Fruit fly (Drosophila melanogaster) whole organism, pupa: ENCODE measurements around the gene RpL26.

Source experiments
- CG10348 ChIP-seq: fragments of 200-800 bp; sonication (Bioruptor generic); IDR thresholded peaks from 2 replicates; pipeline ENCODE4 v1.3.6; 2022; ENCODE audit warnings: missing biosample characterization, missing genetic modification characterization
- CG12605 ChIP-seq: fragments of 200-800 bp; sonication (Bioruptor generic); IDR thresholded peaks from 2 replicates; pipeline ENCODE4 v1.3.6; 2022; ENCODE audit warnings: missing biosample characterization, missing genetic modification characterization
- CG14655 ChIP-seq: fragments of 200-800 bp; sonication (Bioruptor generic); optimal IDR thresholded peaks from 3 replicates; lab custom pipeline; 2017; ENCODE audit warnings: mild to moderate bottlenecking, missing biosample characterization, missing genetic modification reagents, missing genetic modification characterization
- CG15710 ChIP-seq: fragments of 200-800 bp; sonication (Bioruptor generic); optimal IDR thresholded peaks from 2 replicates; lab custom pipeline; 2018; ENCODE audit warnings: missing biosample characterization, mild to moderate bottlenecking, missing genetic modification characterization, moderate library complexity
- CG32121 ChIP-seq: fragments of 200-800 bp; sonication (Bioruptor generic); IDR thresholded peaks from 2 replicates; pipeline ENCODE4 v1.3.6; 2022; ENCODE audit warnings: missing biosample characterization, missing genetic modification characterization
- CG4496 ChIP-seq: fragments of 200-800 bp; sonication (Bioruptor generic); IDR thresholded peaks from 3 replicates; pipeline ENCODE4 v1.3.6; 2022; ENCODE audit warnings: missing biosample characterization, missing genetic modification characterization
- EcR ChIP-seq: fragments of 200-800 bp; sonication (Bioruptor generic); optimal IDR thresholded peaks from 3 replicates; lab custom pipeline; 2019; ENCODE audit warnings: missing biosample characterization, missing genetic modification characterization, mild to moderate bottlenecking, moderate library complexity, missing genetic modification reagents
- Pif1A ChIP-seq: fragments of 200-800 bp; sonication (Bioruptor generic); optimal IDR thresholded peaks from 3 replicates; lab custom pipeline; 2016; ENCODE audit warnings: missing biosample characterization, missing genetic modification characterization
- Pif1B ChIP-seq: fragments of 200-800 bp; sonication (Bioruptor generic); optimal IDR thresholded peaks from 3 replicates; lab custom pipeline; 2016; ENCODE audit warnings: missing biosample characterization, missing genetic modification characterization
- Snoo ChIP-seq: fragments of 200-800 bp; sonication (Bioruptor generic); optimal IDR thresholded peaks from 3 replicates; lab custom pipeline; 2017; ENCODE audit warnings: missing biosample characterization, mild to moderate bottlenecking, missing genetic modification characterization, inconsistent platforms
- fd96Ca ChIP-seq: fragments of 200-800 bp; sonication (Bioruptor generic); IDR thresholded peaks from 3 replicates; pipeline ENCODE4 v1.3.6; 2022; ENCODE audit warnings: missing biosample characterization, missing genetic modification characterization
- gl ChIP-seq: fragments of 200-800 bp; sonication (Bioruptor generic); optimal IDR thresholded peaks from 2 replicates; lab custom pipeline; 2018; ENCODE audit warnings: missing biosample characterization, mild to moderate bottlenecking, missing genetic modification characterization
- rn ChIP-seq: fragments of 200-800 bp; sonication (Bioruptor generic); IDR thresholded peaks from 2 replicates; pipeline ENCODE4 v1.3.6; 2022; ENCODE audit warnings: missing biosample characterization, missing genetic modification characterization

DNA sequence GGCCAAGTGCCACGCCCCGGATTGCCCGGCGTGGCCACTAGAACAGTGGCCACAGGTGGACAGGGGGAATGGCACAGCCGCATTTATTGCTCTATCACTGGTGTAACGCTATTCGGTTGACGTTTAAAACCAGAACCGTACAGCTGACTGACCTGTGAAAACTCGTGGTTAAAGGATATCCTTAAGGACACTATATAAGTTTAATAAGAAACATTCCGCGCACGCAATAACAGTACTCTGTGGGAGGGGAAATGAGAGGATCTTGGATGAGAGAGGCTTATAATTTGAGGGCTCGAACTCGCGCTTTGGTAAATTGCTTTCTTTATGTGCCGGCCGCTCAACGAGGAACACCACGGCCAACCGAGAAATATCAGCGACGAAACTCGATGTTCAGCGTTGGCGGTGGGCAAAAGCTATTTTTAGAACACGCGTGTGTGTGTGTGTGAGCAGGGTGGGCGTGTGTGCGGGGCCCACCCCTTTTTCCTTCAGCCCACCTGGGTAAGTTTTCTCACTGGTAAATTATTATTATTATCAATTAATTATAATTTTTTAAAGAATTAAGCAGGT, 2.3 kb upstream of the RpL26 start:
- no peak for TF ChIP-seq CG12605 (GFP tag; lab: Robert Waterston, UW)
- no peak for TF ChIP-seq fd96Ca (GFP tag; lab: Robert Waterston, UW)
- TF ChIP-seq CG15710 (tag; lab: Kevin White, UChicago): no peak
- no peak for TF ChIP-seq Pif1A (GFP tag; lab: Kevin White, UChicago)
- TF ChIP-seq CG32121: no peak
- TF ChIP-seq Snoo (tag; lab: Kevin White, UChicago): no peak
- TF ChIP-seq gl: no peak
- TF ChIP-seq CG14655: no peak
- no peak for TF ChIP-seq Pif1B (GFP tag; lab: Kevin White, UChicago)
- TF ChIP-seq EcR (GFP tag; lab: Kevin White, UChicago): peak; percentile 51
- TF ChIP-seq CG4496 (GFP tag; lab: Robert Waterston, UW): 0 out of 3 replicates have a peak, but pooled peaks have one; percentile 53
- no peak for TF ChIP-seq CG10348 (GFP tag; lab: Robert Waterston, UW)
- TF ChIP-seq rn (GFP tag; lab: Robert Waterston, UW): no peak
